Worm (Caenorhabditis elegans): ENCODE measurements around the gene pde-12.

The pde-12 gene

DNA sequence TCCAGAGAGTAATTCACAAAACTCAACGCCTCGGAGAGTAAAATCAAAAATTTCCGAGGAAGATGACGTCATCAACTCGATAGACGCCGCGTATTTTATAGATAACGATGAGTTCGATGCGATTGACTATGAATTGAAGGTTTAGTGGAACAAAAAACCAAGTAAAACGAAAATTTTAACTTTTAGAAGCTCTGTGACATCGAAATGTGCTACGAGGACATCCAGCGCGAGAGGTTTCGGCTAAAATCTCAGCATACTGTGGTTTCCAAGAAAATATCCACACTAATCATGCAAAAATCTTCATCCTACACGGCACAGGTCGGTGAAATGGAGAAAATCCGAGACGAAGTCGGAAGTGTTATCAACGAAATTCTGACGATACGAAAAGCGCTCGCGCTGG is 24.8 kb upstream of the pde-12 start:
- TF ChIP-seq blmp-1 (tag; optimal IDR thresholded peaks at IDR 0.05) (no peak), zip-8 (tag; optimal IDR thresholded peaks at IDR 0.05) (peak; percentile 49)

DNA sequence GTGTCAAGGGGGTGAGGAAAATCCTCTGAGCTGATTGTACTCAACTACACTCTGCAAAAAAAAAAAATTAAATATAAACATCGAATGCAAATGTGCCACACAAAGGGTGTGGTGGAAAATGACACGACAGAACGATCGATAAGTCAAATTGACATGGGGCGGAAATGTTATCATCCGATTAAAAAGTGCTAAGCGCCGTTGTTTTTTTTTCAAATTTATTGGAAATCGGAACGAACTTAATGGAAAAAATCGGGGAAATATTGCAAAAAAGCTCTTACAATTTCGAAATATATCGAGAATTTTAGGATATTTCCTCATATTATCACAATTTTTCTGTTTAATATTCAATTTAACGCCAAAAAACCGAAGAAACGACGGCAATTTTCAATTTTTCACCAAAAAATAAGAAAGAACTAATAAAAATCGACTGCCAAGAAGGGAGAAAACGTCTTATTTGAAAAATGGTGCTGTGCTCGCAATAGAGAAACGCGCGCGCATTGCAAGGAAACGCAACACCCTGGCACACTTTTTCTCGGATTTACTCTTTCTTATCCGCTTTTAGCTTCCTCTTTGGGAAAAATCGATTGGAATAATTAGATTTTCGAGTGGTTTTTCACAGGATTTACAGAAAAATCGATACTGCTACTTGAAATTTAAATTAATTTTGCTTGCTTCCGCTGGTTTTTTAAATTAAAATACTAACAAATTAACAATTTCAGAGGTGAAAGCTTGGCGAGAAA is 24.0 kb upstream of the pde-12 start, which contains the start of the genes cey-4 and vps-50:
TSS of gene cey-4 (minus strand) at position 51 of the 740 bp plus-strand sequence.
TSS of gene vps-50 (plus strand) at position 541 of the 740 bp plus-strand sequence.
- TF ChIP-seq bed-3 (GFP tag; optimal IDR thresholded peaks at IDR 0.05) = no peak
- TF ChIP-seq drap-1 (GFP tag; optimal IDR thresholded peaks at IDR 0.05) = no peak
- TF ChIP-seq ces-1 (GFP tag; optimal IDR thresholded peaks at IDR 0.05) = peak; percentile 92
- no peak for TF ChIP-seq nhr-76 (tag; optimal IDR thresholded peaks at IDR 0.05)
- TF ChIP-seq lsy-2 (tag; optimal IDR thresholded peaks at IDR 0.05) = peak; percentile 9
- no peak for TF ChIP-seq ceh-39 (tag; optimal IDR thresholded peaks at IDR 0.05)
- TF ChIP-seq lin-32 (GFP tag; optimal IDR thresholded peaks at IDR 0.05) = no peak
- peak; percentile 44 for TF ChIP-seq mep-1 (tag; optimal IDR thresholded peaks at IDR 0.05)
- no peak for TF ChIP-seq zip-8 (tag; optimal IDR thresholded peaks at IDR 0.05)
- no peak for TF ChIP-seq nhr-28 (tag; optimal IDR thresholded peaks at IDR 0.05)
- TF ChIP-seq sptf-1 (tag; optimal IDR thresholded peaks at IDR 0.05) = peak; percentile 23
- no peak for TF ChIP-seq blmp-1 (tag; optimal IDR thresholded peaks at IDR 0.05)
- TF ChIP-seq pha-4 (tag; optimal IDR thresholded peaks at IDR 0.05) = no peak
- TF ChIP-seq ham-2 (GFP tag; optimal IDR thresholded peaks at IDR 0.05) = no peak
- peak; percentile 7 for TF ChIP-seq hlh-1 (tag; optimal IDR thresholded peaks at IDR 0.05)
- TF ChIP-seq ztf-11 (tag; optimal IDR thresholded peaks at IDR 0.05) = no peak
- TF ChIP-seq elt-3 (tag; optimal IDR thresholded peaks at IDR 0.05) = no peak
- TF ChIP-seq unc-120 (tag; optimal IDR thresholded peaks at IDR 0.05; ENCODE audit: poor library complexity, severe bottlenecking) = peak; percentile 74
- TF ChIP-seq M03D4.4 (tag; optimal IDR thresholded peaks at IDR 0.05) = no peak
- TF ChIP-seq nhr-2 (tag; optimal IDR thresholded peaks at IDR 0.05) = no peak
- TF ChIP-seq nhr-12 (tag; optimal IDR thresholded peaks at IDR 0.05) = no peak
- TF ChIP-seq lin-13 (tag; optimal IDR thresholded peaks at IDR 0.05) = no peak
- TF ChIP-seq unc-62 (GFP tag; optimal IDR thresholded peaks at IDR 0.05) = no peak
- no peak for TF ChIP-seq mls-2 (tag; optimal IDR thresholded peaks at IDR 0.05)
- TF ChIP-seq sem-2 (GFP tag; optimal IDR thresholded peaks at IDR 0.05) = no peak
- no peak for TF ChIP-seq unc-39 (tag; optimal IDR thresholded peaks at IDR 0.05)
- TF ChIP-seq elt-1 (tag; optimal IDR thresholded peaks at IDR 0.05; ENCODE audit: borderline replicate concordance, insufficient read depth) = no peak

DNA sequence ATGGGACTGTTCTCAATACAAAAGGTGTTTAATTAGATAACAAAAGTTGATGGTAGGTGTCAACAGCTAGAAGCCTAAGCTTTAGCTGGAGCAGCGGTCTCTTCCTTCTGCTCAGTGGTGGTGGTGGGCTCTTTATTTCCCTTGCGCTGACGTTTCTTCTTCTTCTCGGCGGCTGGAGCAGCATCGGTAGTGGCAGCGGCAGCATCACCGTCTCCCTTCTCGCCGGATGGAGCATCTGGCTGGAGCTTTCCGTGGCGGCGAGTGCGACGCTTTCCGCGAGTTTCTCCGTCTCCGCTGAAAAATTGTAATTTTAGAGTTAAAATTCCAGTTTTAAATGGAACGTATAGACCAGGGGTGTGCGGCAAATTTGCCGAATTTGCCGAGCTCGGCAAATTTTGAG is 22.3 kb upstream of the pde-12 start:
- TF ChIP-seq unc-62 (GFP tag; optimal IDR thresholded peaks at IDR 0.05) = no peak
- TF ChIP-seq flh-1 (GFP tag; optimal IDR thresholded peaks at IDR 0.05) = no peak

DNA sequence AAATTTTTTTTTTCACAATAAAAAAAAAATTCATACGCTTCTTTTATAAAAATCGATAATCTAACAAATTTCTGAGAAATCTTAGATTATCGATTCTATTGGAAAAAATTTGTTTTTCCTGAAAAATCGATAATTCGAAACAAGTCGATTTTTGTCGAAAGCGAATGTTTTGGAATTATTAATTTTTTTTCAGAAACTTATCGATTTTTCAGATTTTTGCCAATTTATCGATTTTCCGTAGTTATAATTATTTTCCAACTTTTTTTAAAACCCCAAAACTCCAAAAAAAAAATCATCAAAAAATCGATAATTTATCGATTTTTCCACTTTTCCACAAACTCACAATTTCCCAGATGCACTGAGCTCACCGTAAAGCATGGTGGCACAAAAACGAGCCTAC is 16.6 kb upstream of the pde-12 start:
- TF ChIP-seq snpc-4 (tag; optimal IDR thresholded peaks at IDR 0.05) (no peak), unc-39 (tag; optimal IDR thresholded peaks at IDR 0.05) (no peak), flh-1 (GFP tag; optimal IDR thresholded peaks at IDR 0.05) (no peak), elt-1 (tag; optimal IDR thresholded peaks at IDR 0.05; ENCODE audit: borderline replicate concordance, insufficient read depth) (no peak), sem-2 (GFP tag; optimal IDR thresholded peaks at IDR 0.05) (no peak), drap-1 (GFP tag; optimal IDR thresholded peaks at IDR 0.05) (no peak), mls-2 (tag; optimal IDR thresholded peaks at IDR 0.05) (no peak), zip-8 (tag; optimal IDR thresholded peaks at IDR 0.05) (no peak), blmp-1 (tag; optimal IDR thresholded peaks at IDR 0.05) (no peak), elt-3 (tag; optimal IDR thresholded peaks at IDR 0.05) (no peak), nhr-76 (tag; optimal IDR thresholded peaks at IDR 0.05) (no peak), lsy-2 (tag; optimal IDR thresholded peaks at IDR 0.05) (no peak), cnd-1 (tag; optimal IDR thresholded peaks at IDR 0.05) (no peak)

DNA sequence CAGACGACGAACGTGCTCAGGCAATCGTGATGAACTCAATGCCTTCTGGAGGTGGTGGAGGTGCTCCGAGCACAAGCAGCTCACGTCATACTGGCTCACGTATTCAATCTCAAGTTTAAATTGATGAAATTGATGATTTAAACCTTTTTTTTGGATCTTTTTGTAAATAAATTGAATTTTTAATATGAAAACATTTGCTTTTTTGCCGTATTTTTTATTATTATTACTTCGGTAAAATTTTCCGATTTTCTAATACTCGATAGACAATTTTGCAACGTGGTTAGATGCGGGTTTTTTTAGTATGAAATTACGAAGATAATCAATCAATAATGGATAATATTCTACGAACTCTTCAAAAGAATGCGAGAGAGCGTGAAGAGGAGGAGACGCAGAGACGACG is 13.2 kb upstream of the pde-12 start, which contains the start of gene oxi-1:
TSS of gene oxi-1 (plus strand) at position 301 of the 400 bp plus-strand sequence.
- TF ChIP-seq pha-4 (tag; optimal IDR thresholded peaks at IDR 0.05) (no peak), ces-1 (GFP tag; optimal IDR thresholded peaks at IDR 0.05) (no peak), elt-3 (tag; optimal IDR thresholded peaks at IDR 0.05) (no peak), snpc-4 (tag; optimal IDR thresholded peaks at IDR 0.05) (no peak), ceh-39 (tag; optimal IDR thresholded peaks at IDR 0.05) (no peak), ceh-43 (GFP tag; optimal IDR thresholded peaks at IDR 0.05) (no peak), M03D4.4 (tag; optimal IDR thresholded peaks at IDR 0.05) (no peak), nhr-28 (tag; optimal IDR thresholded peaks at IDR 0.05) (no peak), lin-13 (tag; optimal IDR thresholded peaks at IDR 0.05) (no peak), mls-2 (tag; optimal IDR thresholded peaks at IDR 0.05) (no peak), zip-8 (tag; optimal IDR thresholded peaks at IDR 0.05) (no peak), unc-39 (tag; optimal IDR thresholded peaks at IDR 0.05) (no peak), bed-3 (GFP tag; optimal IDR thresholded peaks at IDR 0.05) (no peak), sem-2 (GFP tag; optimal IDR thresholded peaks at IDR 0.05) (no peak), lsy-2 (tag; optimal IDR thresholded peaks at IDR 0.05) (no peak), elt-1 (tag; optimal IDR thresholded peaks at IDR 0.05; ENCODE audit: borderline replicate concordance, insufficient read depth) (no peak), tbx-8 (GFP tag; optimal IDR thresholded peaks at IDR 0.05) (no peak), nhr-76 (tag; optimal IDR thresholded peaks at IDR 0.05) (no peak), unc-120 (tag; optimal IDR thresholded peaks at IDR 0.05; ENCODE audit: poor library complexity, severe bottlenecking) (no peak), lin-32 (GFP tag; optimal IDR thresholded peaks at IDR 0.05) (no peak)

All from whole organism, mixed stage, embryonic.